Worm (Caenorhabditis elegans): ENCODE results near the gene dpy-8.

ce11 chrX:5105703-5106102 lies 44.6 kb downstream of the dpy-8 start:
- peak; percentile 73 for TF ChIP-seq nhr-90 (tag; optimal IDR thresholded peaks at IDR 0.05)
- no peak for TF ChIP-seq ets-4 (GFP tag; optimal IDR thresholded peaks at IDR 0.05)
- no peak for TF ChIP-seq madf-6 (GFP tag; IDR thresholded peaks at IDR 0.05)
- no peak for TF ChIP-seq T26A5.8 (tag; optimal IDR thresholded peaks at IDR 0.05)
- TF ChIP-seq efl-1 (GFP tag; optimal IDR thresholded peaks at IDR 0.05) = no peak
- TF ChIP-seq F10E7.11 (tag; optimal IDR thresholded peaks at IDR 0.05) = no peak
- no peak for TF ChIP-seq dpl-1 (GFP tag; optimal IDR thresholded peaks at IDR 0.05)
- TF ChIP-seq rec-8 (tag; optimal IDR thresholded peaks at IDR 0.05) = no peak
- TF ChIP-seq B0261.1 (tag; optimal IDR thresholded peaks at IDR 0.05) = no peak
- no peak for TF ChIP-seq atf-7 (tag; optimal IDR thresholded peaks at IDR 0.05)
- TF ChIP-seq chd-7 (tag; optimal IDR thresholded peaks at IDR 0.05) = no peak
- TF ChIP-seq unc-62 (GFP tag; optimal IDR thresholded peaks at IDR 0.05) = no peak
- no peak for TF ChIP-seq lag-1 (GFP tag; IDR thresholded peaks at IDR 0.05)

All from whole organism, young adult.